Fruit fly (Drosophila melanogaster) whole organism, adult: ENCODE results near the gene ATPsynGL.

Source experiments
- CG11617 ChIP-seq: fragments of 200-800 bp; sonication (Bioruptor generic); optimal IDR thresholded peaks from 2 replicates; lab custom pipeline; 2017; ENCODE audit warnings: mild to moderate bottlenecking, missing biosample characterization, missing genetic modification reagents, missing genetic modification characterization
- CG12768 ChIP-seq: fragments of 200-800 bp; sonication (Bioruptor generic); optimal IDR thresholded peaks from 2 replicates; lab custom pipeline; 2017; ENCODE audit warnings: missing biosample characterization, missing genetic modification characterization, mild to moderate bottlenecking, moderate library complexity, missing genetic modification reagents
- CG14711 ChIP-seq: fragments of 200-800 bp; sonication (Bioruptor generic); optimal IDR thresholded peaks from 2 replicates; lab custom pipeline; 2018; ENCODE audit warnings: missing biosample characterization, mild to moderate bottlenecking, missing genetic modification characterization, moderate library complexity
- CG1620 ChIP-seq: fragments of 200-800 bp; sonication (Bioruptor generic); optimal IDR thresholded peaks from 2 replicates; lab custom pipeline; 2016; ENCODE audit warnings: missing biosample characterization, missing genetic modification characterization
- CG33017 ChIP-seq: fragments of 200-800 bp; sonication (Bioruptor generic); optimal IDR thresholded peaks from 2 replicates; lab custom pipeline; 2018; ENCODE audit warnings: missing biosample characterization, mild to moderate bottlenecking, missing genetic modification characterization, moderate library complexity
- CG5204 ChIP-seq: fragments of 200-800 bp; sonication (Bioruptor generic); optimal IDR thresholded peaks from 2 replicates; lab custom pipeline; 2016; ENCODE audit warnings: missing biosample characterization, missing genetic modification characterization
- CG7045 ChIP-seq: fragments of 200-800 bp; sonication (Bioruptor generic); optimal IDR thresholded peaks from 2 replicates; lab custom pipeline; 2017; ENCODE audit warnings: missing biosample characterization, mild to moderate bottlenecking, missing genetic modification characterization
- CG7101 ChIP-seq: fragments of 200-800 bp; sonication (Bioruptor generic); optimal IDR thresholded peaks from 2 replicates; lab custom pipeline; 2018; ENCODE audit warnings: missing biosample characterization, mild to moderate bottlenecking, missing genetic modification characterization, moderate library complexity
- Clk ChIP-seq: fragments of 200-800 bp; sonication (Bioruptor generic); optimal IDR thresholded peaks from 2 replicates; lab custom pipeline; 2017; ENCODE audit warnings: missing biosample characterization, missing genetic modification characterization
- Crg-1 ChIP-seq: fragments of 200-800 bp; sonication (Bioruptor generic); optimal IDR thresholded peaks from 2 replicates; lab custom pipeline; 2016; ENCODE audit warnings: missing biosample characterization, missing genetic modification characterization
- Hr96 ChIP-seq: fragments of 200-800 bp; sonication (Bioruptor generic); optimal IDR thresholded peaks from 2 replicates; lab custom pipeline; 2016; ENCODE audit warnings: missing biosample characterization, missing genetic modification characterization
- Mnt ChIP-seq: fragments of 200-800 bp; sonication (Bioruptor generic); optimal IDR thresholded peaks from 2 replicates; lab custom pipeline; 2016; ENCODE audit warnings: missing biosample characterization, mild to moderate bottlenecking, missing genetic modification characterization
- bab1 ChIP-seq: fragments of 200-800 bp; sonication (Bioruptor generic); optimal IDR thresholded peaks from 3 replicates; lab custom pipeline; 2019; ENCODE audit warnings: missing biosample characterization, mild to moderate bottlenecking, missing genetic modification characterization, moderate library complexity
- cic ChIP-seq: fragments of 200-800 bp; sonication (Bioruptor generic); optimal IDR thresholded peaks from 2 replicates; lab custom pipeline; 2017; ENCODE audit warnings: missing biosample characterization, mild to moderate bottlenecking, missing genetic modification characterization, moderate library complexity
- cnc ChIP-seq, 2 experiments: fragments of >200 bp; optimal IDR thresholded peaks; 2 replicates each; lab custom pipeline; 2017
- kay ChIP-seq: fragments of 200-800 bp; sonication (Bioruptor generic); peaks from one replicate; lab custom pipeline; 2016; ENCODE audit warnings: missing biosample characterization, missing genetic modification characterization, borderline replicate concordance
- ovo ChIP-seq: fragments of 200-800 bp; sonication (Bioruptor generic); optimal IDR thresholded peaks from 2 replicates; lab custom pipeline; 2016; ENCODE audit warnings: missing biosample characterization, missing genetic modification characterization
- pad ChIP-seq: fragments of 200-800 bp; sonication (Bioruptor generic); optimal IDR thresholded peaks from 3 replicates; lab custom pipeline; 2017; ENCODE audit warnings: missing biosample characterization, missing genetic modification characterization, mild to moderate bottlenecking, moderate library complexity, missing genetic modification reagents
- tj ChIP-seq: fragments of 200-800 bp; sonication (Bioruptor generic); optimal IDR thresholded peaks from 3 replicates; lab custom pipeline; 2017; ENCODE audit warnings: missing biosample characterization, mild to moderate bottlenecking, missing genetic modification characterization, moderate library complexity
- toe ChIP-seq: fragments of 200-800 bp; sonication (Bioruptor generic); optimal IDR thresholded peaks from 2 replicates; lab custom pipeline; 2016; ENCODE audit warnings: missing biosample characterization, missing genetic modification characterization

ATPsynGL gene

DNA sequence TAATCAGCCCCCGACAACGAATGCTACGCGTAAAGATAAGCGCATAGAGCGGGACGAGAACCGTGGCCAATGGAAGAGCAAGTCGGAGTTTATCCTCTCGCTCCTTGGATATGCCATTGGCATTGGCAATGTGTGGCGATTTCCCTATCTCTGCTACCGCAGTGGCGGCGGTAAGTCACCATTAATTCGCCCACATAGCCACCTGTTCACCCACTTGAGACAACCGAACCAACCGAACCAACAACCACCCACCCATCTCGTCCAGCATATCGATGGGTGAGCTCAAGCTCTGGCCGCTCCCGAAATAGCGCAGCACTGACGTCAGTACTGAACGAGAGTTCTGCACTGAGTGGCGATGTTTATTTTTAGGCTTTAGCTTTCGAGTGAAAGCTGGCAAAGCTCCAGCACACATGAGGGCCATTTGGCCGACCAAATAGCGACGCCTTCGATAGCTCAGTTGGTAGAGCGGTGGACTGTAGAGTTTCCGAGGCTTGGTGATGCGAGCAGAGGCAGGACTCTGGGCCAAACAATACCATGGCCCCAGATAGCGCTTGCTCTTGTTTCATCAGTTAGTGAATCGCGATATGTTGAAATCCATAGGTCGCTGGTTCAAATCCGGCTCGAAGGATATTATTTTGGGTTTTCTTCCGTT, 35.9 kb upstream of the ATPsynGL start:
- TF ChIP-seq toe (GFP tag; lab: Kevin White, UChicago) (no peak), cnc (optimal IDR thresholded peaks at IDR 0.05; lab: Kevin White, UChicago) (no peak), CG5204 (GFP tag; lab: Kevin White, UChicago) (no peak), Hr96 (GFP tag; lab: Kevin White, UChicago) (no peak)

DNA sequence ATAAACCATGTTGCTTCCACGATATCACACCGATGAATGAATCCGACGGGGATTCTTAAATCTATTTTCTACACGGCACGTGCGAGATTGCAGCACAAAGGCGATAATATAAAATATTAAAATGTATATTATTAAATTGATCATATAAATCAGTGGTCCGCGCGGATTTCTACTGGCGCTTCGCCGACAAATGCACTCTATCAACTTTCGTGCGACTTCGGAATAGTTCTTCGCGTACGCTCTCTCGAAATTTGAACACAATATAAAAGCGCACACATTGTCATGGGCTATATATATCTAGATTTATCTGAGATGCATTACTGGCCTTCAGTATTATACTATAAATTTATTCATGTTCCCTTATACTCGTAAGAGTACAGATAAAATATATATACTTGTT, 30.5 kb upstream of the ATPsynGL start, which contains the start of gene CG33296:
Gene CG33296 (minus strand): TSS at position 101 of the 400 bp plus-strand sequence.
- TF ChIP-seq tj (GFP tag; lab: Kevin White, UChicago) (no peak), cic (GFP tag; lab: Kevin White, UChicago) (no peak), CG1620 (GFP tag; lab: Kevin White, UChicago) (no peak), CG7045 (GFP tag; lab: Kevin White, UChicago) (no peak), bab1 (no peak), cnc (optimal IDR thresholded peaks at IDR 0.05; lab: Kevin White, UChicago) (no peak), Crg-1 (GFP tag; lab: Kevin White, UChicago) (no peak), pad (GFP tag; lab: Kevin White, UChicago) (no peak)

DNA sequence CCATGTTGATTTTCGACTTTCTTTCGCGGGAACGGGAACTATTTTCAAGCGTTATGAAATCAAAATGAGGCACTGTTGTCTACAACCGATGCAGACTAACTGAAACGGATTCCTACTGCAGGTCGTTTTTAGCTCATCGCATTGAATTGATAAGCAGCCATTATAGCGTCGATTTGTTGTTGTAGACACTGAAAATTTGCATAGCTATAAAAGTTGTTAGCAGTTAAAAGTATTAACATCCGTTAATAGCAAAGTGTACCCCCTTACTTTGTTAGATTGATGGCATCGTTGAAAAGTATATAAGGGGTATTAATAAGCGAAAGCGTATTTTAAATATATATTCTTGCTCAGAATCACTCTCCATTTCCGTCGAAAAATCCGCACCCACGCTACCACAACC, 27.7 kb upstream of the ATPsynGL start, which contains the start of gene CG13793:
Gene CG13793 (minus strand): TSS at position 101 of the 400 bp plus-strand sequence.
- TF ChIP-seq bab1 (no peak), Clk (no peak), Mnt (GFP tag; lab: Kevin White, UChicago) (no peak), kay (GFP tag; lab: Kevin White, UChicago) (peak; percentile 35)

DNA sequence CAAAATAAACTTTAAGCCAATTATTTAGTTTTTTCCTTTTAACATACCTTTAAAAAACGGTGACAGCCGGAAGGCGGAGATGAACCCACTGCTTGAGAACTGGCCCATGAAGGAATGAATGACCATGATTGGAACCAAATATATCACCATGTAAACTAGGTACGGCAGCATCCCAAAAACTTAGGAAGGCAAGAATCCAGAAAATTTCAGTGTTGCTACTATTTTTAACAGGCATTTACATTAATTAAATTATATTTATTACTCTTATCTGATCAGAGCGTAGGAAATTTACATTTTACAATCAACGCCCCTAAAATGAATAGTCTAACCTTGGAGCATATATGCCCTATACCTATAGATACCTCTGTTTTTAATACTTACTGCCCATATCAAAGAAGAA, 25.0 kb upstream of the ATPsynGL start:
- TF ChIP-seq bab1 = no peak
- TF ChIP-seq tj (GFP tag; lab: Kevin White, UChicago) = no peak
- peak; percentile 69 for TF ChIP-seq kay (GFP tag; lab: Kevin White, UChicago)
- no peak for TF ChIP-seq cnc (optimal IDR thresholded peaks at IDR 0.05; lab: Kevin White, UChicago)
- TF ChIP-seq CG12768 (GFP tag; lab: Kevin White, UChicago) = no peak

DNA sequence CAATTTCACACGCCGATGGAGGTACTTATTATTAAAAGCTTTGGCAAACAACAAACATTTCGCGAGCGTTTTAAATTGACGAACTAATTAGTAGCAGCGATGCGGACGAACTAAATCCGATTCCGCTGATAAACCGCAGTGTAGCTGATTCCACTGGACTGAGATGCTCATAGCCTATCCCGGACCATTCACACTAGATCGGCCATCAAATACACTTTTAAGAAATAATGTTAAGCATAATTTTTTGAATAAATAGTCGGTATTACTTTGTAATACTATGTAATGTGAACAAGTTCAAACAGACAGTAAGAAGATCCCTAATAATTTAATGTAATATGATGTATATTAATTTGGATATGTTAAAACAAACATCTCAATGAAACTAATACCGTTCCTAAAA, 24.4 kb upstream of the ATPsynGL start, which contains the start of gene CG13794:
Gene CG13794 (minus strand): TSS at position 101 of the 400 bp plus-strand sequence.
- no peak for TF ChIP-seq bab1
- TF ChIP-seq kay (GFP tag; lab: Kevin White, UChicago) = peak; percentile 90
- TF ChIP-seq pad (GFP tag; lab: Kevin White, UChicago) = no peak
- peak; percentile 15 for TF ChIP-seq CG33017
- no peak for TF ChIP-seq CG14711 (tag; lab: Kevin White, UChicago)
- no peak for TF ChIP-seq tj (GFP tag; lab: Kevin White, UChicago)
- no peak for TF ChIP-seq CG12768 (GFP tag; lab: Kevin White, UChicago)
- TF ChIP-seq cnc (optimal IDR thresholded peaks at IDR 0.05; lab: Kevin White, UChicago) = no peak
- TF ChIP-seq CG7101 = peak; percentile 21
- TF ChIP-seq CG11617 = no peak
- no peak for TF ChIP-seq CG7045 (GFP tag; lab: Kevin White, UChicago)

DNA sequence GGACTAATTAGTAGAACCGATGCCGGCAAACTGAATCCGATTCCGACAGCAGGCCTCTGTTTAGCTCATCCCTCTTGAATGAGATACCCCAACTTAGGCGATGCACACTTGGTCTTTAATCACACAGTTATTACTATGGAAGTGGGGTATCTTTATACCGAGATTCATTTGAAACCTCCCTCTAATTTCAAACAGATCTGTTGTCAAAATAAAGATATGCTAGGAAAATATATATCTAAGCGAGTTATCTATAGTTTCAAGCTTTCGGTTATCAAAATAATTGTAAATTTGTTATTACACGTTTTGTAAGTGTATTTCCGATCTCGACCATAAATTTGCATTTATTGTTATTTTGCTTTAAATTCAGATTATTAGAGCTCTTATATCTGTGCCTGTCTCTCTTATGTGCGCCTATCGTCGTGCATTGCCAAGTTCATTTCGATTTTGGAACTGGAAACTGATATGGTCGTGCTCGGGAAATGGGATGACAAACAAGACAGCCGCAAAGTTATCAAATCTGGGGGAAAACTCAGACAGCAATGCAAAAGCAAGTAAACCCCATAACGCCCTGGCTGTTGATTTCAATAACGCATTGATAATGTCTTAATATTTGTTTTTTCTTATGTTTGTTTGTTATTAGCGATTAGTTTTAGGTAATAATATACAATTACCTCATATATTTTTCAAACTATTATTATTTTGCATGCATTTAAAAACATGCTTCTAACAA, 20.6 kb upstream of the ATPsynGL start, which contains the start of gene CG13795:
Gene CG13795 (minus strand): TSS at position 31 of the 730 bp plus-strand sequence.
- no peak for TF ChIP-seq ovo (GFP tag; lab: Kevin White, UChicago)
- TF ChIP-seq bab1 = no peak
- no peak for TF ChIP-seq cnc (optimal IDR thresholded peaks at IDR 0.05; lab: Kevin White, UChicago)
- no peak for TF ChIP-seq Clk
- TF ChIP-seq CG7045 (GFP tag; lab: Kevin White, UChicago) = peak; percentile 13
- TF ChIP-seq pad (GFP tag; lab: Kevin White, UChicago) = peak; percentile 5
- TF ChIP-seq CG1620 (GFP tag; lab: Kevin White, UChicago) = no peak
- TF ChIP-seq toe (GFP tag; lab: Kevin White, UChicago) = peak; percentile 6
- TF ChIP-seq CG5204 (GFP tag; lab: Kevin White, UChicago) = no peak
- peak; percentile 46 for TF ChIP-seq Hr96 (GFP tag; lab: Kevin White, UChicago)
- no peak for TF ChIP-seq tj (GFP tag; lab: Kevin White, UChicago)
- TF ChIP-seq CG11617 = peak; percentile 13
- TF ChIP-seq kay (GFP tag; lab: Kevin White, UChicago) = no peak
- peak; percentile 54 for TF ChIP-seq CG12768 (GFP tag; lab: Kevin White, UChicago)
- TF ChIP-seq cic (GFP tag; lab: Kevin White, UChicago) = no peak
- no peak for TF ChIP-seq Mnt (GFP tag; lab: Kevin White, UChicago)
- TF ChIP-seq CG7101 = peak; percentile 51
- TF ChIP-seq CG14711 (tag; lab: Kevin White, UChicago) = no peak
- TF ChIP-seq Crg-1 (GFP tag; lab: Kevin White, UChicago) = no peak
- TF ChIP-seq CG33017 = peak; percentile 52
